Worm (Caenorhabditis elegans): ENCODE measurements around the gene emc-5.
A peak's percentile ranks its signal among the peaks of the same experiment; 100 is the strongest.

Gene emc-5

DNA sequence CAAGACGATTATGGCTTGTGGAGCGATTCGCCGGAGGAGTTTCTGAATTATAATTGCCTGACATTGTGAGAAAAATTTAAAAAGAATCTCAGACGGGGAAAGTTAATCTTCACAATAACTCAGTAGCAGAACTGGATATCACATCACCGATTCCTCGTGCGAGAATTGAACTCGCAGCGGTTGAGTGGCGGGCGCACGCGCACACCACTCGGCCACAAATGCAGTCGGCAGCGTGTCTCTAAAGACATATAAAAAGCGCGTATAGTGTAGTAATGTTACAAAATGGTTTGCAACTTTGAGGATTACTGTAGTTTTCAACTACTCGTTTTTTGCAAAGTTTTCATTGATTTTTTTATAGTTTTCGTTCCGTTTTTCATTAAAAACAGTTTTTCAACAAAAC is 12.0 kb upstream of the emc-5 start (continued):
- TF ChIP-seq ceh-30 (tag; optimal IDR thresholded peaks at IDR 0.05) (peak; percentile 72), unc-86 (tag; optimal IDR thresholded peaks at IDR 0.05) (peak; percentile 93), hlh-8 (tag; optimal IDR thresholded peaks at IDR 0.05) (peak; percentile 88), K02D7.2 (tag; optimal IDR thresholded peaks at IDR 0.05) (peak; percentile 96), C08G9.2 (tag; optimal IDR thresholded peaks at IDR 0.05) (peak; percentile 85), sdc-2 (tag; optimal IDR thresholded peaks at IDR 0.05) (peak; percentile 86), lim-6 (tag; optimal IDR thresholded peaks at IDR 0.05) (peak; percentile 76), ceh-19 (GFP tag; optimal IDR thresholded peaks at IDR 0.05) (peak; percentile 96), zip-5 (tag; optimal IDR thresholded peaks at IDR 0.05) (peak; percentile 84), ceh-34 (tag; optimal IDR thresholded peaks at IDR 0.05) (peak; percentile 96), ceh-24 (tag; optimal IDR thresholded peaks at IDR 0.05) (peak; percentile 97), ztf-16 (tag; optimal IDR thresholded peaks at IDR 0.05) (peak; percentile 95), unc-3 (GFP tag; conservative IDR thresholded peaks at IDR 0.05) (peak; percentile 91), unc-3 (tag; optimal IDR thresholded peaks at IDR 0.05) (peak; percentile 92), pat-9 (tag; optimal IDR thresholded peaks at IDR 0.05) (peak; percentile 97), ref-2 (tag; optimal IDR thresholded peaks at IDR 0.05) (peak; percentile 96), hlh-30 (tag; optimal IDR thresholded peaks at IDR 0.05; ENCODE audit: insufficient read depth) (peak; percentile 78), lin-11 (tag; optimal IDR thresholded peaks at IDR 0.05) (peak; percentile 94), ahr-1 (tag; optimal IDR thresholded peaks at IDR 0.05) (peak; percentile 89), ceh-2 (tag; optimal IDR thresholded peaks at IDR 0.05) (peak; percentile 86), gmeb-2 (tag; optimal IDR thresholded peaks at IDR 0.05) (peak; percentile 97), unc-55 (GFP tag; optimal IDR thresholded peaks at IDR 0.05) (no peak), C38D4.7 (GFP tag; optimal IDR thresholded peaks at IDR 0.05) (peak; percentile 96), pros-1 (tag; optimal IDR thresholded peaks at IDR 0.05) (no peak), ceh-31 (tag; optimal IDR thresholded peaks at IDR 0.05) (peak; percentile 85), npax-4 (tag; optimal IDR thresholded peaks at IDR 0.05) (peak; percentile 95), ceh-45 (GFP tag; IDR thresholded peaks at IDR 0.05) (peak; percentile 95), madf-2 (tag; optimal IDR thresholded peaks at IDR 0.05) (peak; percentile 95), nhr-11 (tag; optimal IDR thresholded peaks at IDR 0.05) (no peak), hlh-6 (tag; optimal IDR thresholded peaks at IDR 0.05) (peak; percentile 96), ceh-14 (tag; optimal IDR thresholded peaks at IDR 0.05) (peak; percentile 94)

DNA sequence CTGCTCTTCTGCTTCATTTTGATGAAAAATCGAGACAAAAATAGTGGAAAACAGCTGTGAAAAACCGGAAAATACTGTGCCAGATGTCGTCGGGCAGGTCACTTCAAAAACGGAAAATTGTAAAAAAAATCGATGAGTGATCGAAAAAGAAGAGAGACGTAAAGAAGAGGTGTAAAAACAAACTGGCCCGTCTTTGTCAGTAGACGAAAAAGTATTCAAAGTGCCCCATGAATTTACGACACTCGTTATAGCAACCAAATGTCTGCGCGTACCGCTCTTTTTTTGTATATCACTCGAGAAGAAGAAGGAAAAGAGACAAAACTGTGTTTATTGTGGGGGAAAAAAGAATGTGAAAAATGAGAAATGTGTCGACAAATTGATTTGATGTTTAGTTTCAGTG is 11.4 kb upstream of the emc-5 start, which contains the start of gene twk-5:
Gene twk-5, minus strand, starts transcription at position 101 of the 400 bp plus-strand sequence.
- TF ChIP-seq nhr-232 (tag; optimal IDR thresholded peaks at IDR 0.05) (no peak), ceh-18 (tag; optimal IDR thresholded peaks at IDR 0.05) (no peak), ceh-34 (tag; optimal IDR thresholded peaks at IDR 0.05) (no peak), K09A11.1 (tag; optimal IDR thresholded peaks at IDR 0.05; ENCODE audit: insufficient read depth) (no peak), elt-4 (tag; optimal IDR thresholded peaks at IDR 0.05) (no peak), pros-1 (tag; optimal IDR thresholded peaks at IDR 0.05) (no peak), T23F11.4 (GFP tag; optimal IDR thresholded peaks at IDR 0.05) (no peak)

DNA sequence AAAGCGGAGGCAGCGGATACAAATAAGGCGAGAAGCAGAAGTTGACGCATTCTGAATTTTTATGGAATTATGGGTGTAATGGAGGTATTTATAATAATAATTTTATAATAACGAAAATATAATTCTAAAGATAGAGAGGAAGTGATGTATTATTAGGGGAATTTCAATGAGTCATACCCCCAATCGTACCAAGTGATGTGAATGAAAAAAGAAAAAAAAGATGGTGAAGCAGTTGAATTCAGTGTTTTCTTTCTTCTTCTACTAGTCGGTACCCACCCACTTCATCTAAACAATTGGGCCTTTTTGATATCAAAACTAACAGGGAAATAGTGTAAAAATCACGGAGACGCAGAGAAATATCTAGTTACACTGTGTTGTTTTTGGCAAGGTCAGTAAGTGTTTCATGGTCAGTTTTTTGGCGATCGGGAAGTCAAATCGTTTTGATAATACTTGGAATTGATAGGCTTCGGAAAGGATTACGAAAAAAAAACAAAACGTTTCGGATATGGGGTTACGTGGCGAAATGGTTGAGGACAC is 9.8 kb upstream of the emc-5 start, which contains the start of gene ttr-18:
Gene ttr-18, minus strand, starts transcription at position 51 of the 537 bp plus-strand sequence.
- no peak for TF ChIP-seq madf-2 (tag; optimal IDR thresholded peaks at IDR 0.05)
- no peak for TF ChIP-seq unc-3 (GFP tag; conservative IDR thresholded peaks at IDR 0.05)
- no peak for TF ChIP-seq unc-3 (tag; optimal IDR thresholded peaks at IDR 0.05)
- TF ChIP-seq elt-4 (tag; optimal IDR thresholded peaks at IDR 0.05): no peak
- no peak for TF ChIP-seq hlh-13 (GFP tag; optimal IDR thresholded peaks at IDR 0.05)
- no peak for TF ChIP-seq npax-4 (tag; optimal IDR thresholded peaks at IDR 0.05)
- no peak for TF ChIP-seq syd-9 (tag; optimal IDR thresholded peaks at IDR 0.05)
- TF ChIP-seq C08G9.2 (tag; optimal IDR thresholded peaks at IDR 0.05): no peak
- TF ChIP-seq nfya-1 (tag; optimal IDR thresholded peaks at IDR 0.05): no peak
- no peak for TF ChIP-seq ceh-19 (GFP tag; optimal IDR thresholded peaks at IDR 0.05)
- TF ChIP-seq fkh-6 (tag; optimal IDR thresholded peaks at IDR 0.05): no peak
- TF ChIP-seq gmeb-2 (tag; optimal IDR thresholded peaks at IDR 0.05): no peak
- no peak for TF ChIP-seq sox-2 (GFP tag; IDR thresholded peaks at IDR 0.05)
- no peak for TF ChIP-seq pat-9 (tag; optimal IDR thresholded peaks at IDR 0.05)
- no peak for TF ChIP-seq hlh-30 (tag; optimal IDR thresholded peaks at IDR 0.05; ENCODE audit: insufficient read depth)
- no peak for TF ChIP-seq C38D4.7 (GFP tag; optimal IDR thresholded peaks at IDR 0.05)
- no peak for TF ChIP-seq dve-1 (tag; optimal IDR thresholded peaks at IDR 0.05)
- TF ChIP-seq pros-1 (tag; optimal IDR thresholded peaks at IDR 0.05): no peak
- no peak for TF ChIP-seq eyg-1 (tag; optimal IDR thresholded peaks at IDR 0.05)
- TF ChIP-seq ceh-30 (tag; optimal IDR thresholded peaks at IDR 0.05): no peak
- TF ChIP-seq hlh-15 (tag; optimal IDR thresholded peaks at IDR 0.05): no peak
